Worm (Caenorhabditis elegans): ENCODE measurements around the gene R53.8.

The R53.8 gene

DNA sequence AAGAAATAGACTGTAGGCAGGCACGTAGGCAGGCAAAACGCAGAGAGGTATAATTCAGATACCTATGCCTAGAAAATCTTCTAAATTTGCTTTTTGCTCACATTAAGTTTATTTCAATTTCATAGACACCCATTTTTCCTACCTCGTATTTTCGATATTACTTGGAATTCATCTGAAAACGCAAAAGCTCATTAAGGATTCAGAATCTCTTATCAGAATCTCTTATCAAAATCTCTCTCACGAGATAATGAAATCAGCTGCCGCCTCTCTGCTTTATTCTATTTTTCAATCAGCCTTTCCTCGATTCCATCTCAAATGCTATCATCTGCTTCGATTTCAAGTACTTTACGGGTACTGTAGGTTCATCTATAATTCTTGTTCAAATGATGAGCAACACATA, 24.7 kb upstream of the R53.8 start:
- no peak for TF ChIP-seq dao-5 (tag; optimal IDR thresholded peaks at IDR 0.05)
- TF ChIP-seq W03F9.2 (tag; optimal IDR thresholded peaks at IDR 0.05) = no peak
- TF ChIP-seq him-1 (tag; optimal IDR thresholded peaks at IDR 0.05) = no peak

DNA sequence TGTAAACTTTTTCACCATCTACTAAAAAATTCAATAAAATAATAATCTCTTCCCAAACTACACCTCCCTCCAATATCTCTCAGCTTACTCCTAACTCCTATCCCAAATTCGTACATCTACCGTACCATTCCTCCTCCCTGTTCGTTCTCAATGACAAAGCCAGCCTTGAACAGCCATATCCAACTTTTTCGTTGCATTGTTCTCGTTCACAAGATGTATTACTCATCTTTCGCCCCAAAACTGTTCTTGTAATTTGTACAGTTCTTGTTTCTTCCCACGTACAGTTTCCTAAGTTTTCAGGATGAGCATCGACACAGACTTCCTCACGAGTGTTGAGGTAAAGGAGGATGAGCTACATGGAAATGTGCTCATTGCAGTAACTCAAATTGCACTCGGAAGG, 21.6 kb upstream of the R53.8 start, which contains the start of gene egl-43:
Gene egl-43 (plus strand): TSS at position 301 of the 400 bp plus-strand sequence.
- TF ChIP-seq him-1 (tag; optimal IDR thresholded peaks at IDR 0.05) = no peak
- no peak for TF ChIP-seq W03F9.2 (tag; optimal IDR thresholded peaks at IDR 0.05)
- TF ChIP-seq dao-5 (tag; optimal IDR thresholded peaks at IDR 0.05) = no peak

DNA sequence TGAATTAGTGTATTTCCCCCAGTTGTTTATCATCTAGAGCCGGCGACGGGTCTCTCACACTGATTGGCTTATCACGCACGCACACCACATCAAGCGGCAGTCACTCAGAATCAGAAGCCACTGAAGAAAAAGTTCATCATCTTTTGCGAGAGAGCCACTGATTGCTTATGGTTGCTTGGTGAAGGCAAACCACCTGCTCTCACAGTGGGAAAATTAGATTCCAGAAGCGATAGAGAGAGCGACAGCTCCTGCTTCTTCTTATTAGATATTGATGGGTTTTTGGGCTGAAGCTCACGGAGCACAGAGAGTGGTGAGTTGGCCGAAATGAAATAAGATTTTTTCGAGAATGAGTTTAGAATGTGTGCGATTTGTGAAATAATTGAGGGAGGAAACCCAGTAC, 20.4 kb upstream of the R53.8 start:
- no peak for TF ChIP-seq W03F9.2 (tag; optimal IDR thresholded peaks at IDR 0.05)
- TF ChIP-seq him-1 (tag; optimal IDR thresholded peaks at IDR 0.05) = no peak
- TF ChIP-seq dao-5 (tag; optimal IDR thresholded peaks at IDR 0.05) = no peak

DNA sequence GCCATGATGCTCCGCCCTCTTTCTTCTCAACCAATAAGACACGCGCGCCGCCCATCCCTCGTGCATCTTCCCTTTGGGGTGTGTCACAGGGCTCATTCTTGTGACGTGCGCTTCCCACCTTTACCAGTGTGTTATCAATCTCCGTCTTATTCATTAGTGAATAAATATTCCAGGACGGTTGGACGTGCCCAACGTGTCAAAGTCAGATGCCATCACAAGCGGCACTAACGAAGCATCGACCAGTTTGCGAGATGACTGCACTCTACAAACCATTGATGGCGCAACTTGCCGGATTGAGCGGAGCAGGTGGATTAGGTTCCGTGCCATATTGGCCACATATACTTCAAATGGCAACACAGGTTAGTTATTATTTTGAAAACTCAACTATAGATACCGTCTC, 16.4 kb upstream of the R53.8 start:
- TF ChIP-seq him-1 (tag; optimal IDR thresholded peaks at IDR 0.05) (no peak), dao-5 (tag; optimal IDR thresholded peaks at IDR 0.05) (no peak), W03F9.2 (tag; optimal IDR thresholded peaks at IDR 0.05) (no peak)

DNA sequence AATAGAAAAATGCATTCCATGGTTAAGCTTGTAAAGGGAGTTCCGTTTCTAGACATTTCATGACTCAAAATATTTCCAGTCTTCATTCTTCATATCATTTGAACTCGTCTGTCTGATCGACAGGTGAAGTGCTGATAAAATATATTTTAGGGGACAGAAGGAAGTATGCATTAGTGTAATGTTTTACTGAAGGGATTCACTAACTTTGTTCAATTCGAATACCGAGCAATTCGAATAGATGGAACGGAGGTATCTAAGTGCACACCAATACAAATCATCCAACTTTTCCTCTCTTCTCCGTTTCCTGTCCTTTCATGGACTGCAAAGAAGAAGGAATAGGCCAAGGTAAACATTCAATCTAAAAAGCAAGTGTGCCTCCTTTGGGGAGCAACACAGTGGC, 12.7 kb upstream of the R53.8 start:
- TF ChIP-seq him-1 (tag; optimal IDR thresholded peaks at IDR 0.05) (no peak), dao-5 (tag; optimal IDR thresholded peaks at IDR 0.05) (no peak), W03F9.2 (tag; optimal IDR thresholded peaks at IDR 0.05) (no peak)

DNA sequence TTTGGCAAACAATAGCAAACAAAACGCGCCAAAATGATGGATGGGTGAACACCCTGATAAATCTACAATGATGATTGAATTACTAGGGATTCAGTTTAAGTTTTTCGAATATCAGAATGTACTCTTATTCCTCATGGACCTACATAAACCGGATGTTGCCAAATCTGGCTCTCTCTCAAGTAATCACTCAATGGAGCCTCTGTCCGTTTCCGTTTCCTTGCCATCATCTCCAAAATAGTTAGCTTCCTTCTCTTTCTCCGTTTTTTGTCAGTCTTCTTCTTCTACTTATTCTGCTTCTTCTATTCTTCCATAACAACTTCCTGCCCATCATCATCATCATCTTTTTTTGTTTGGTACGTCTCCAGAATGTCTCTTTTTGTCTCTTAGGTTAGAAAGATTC, 11.2 kb upstream of the R53.8 start:
- TF ChIP-seq him-1 (tag; optimal IDR thresholded peaks at IDR 0.05) (no peak), W03F9.2 (tag; optimal IDR thresholded peaks at IDR 0.05) (no peak), dao-5 (tag; optimal IDR thresholded peaks at IDR 0.05) (no peak)

DNA sequence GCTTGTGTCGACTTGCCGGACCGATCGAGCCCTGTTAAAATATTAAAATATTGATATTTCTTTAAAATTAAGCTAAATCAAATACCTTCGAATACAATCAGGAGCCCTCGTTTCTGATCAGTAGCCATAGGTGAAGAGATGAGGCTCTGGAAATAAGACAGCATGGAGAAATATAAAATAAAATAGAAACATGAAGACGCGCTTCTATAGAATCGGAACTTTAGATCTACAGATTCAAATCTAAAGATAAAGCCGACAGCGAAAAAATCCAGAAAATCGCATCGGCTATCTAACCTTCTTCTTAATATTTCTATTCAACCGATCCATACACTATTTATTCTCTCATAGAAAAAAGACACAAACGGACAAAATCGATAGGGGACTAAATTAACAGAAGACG, 9.6 kb upstream of the R53.8 start, which contains the start of gene dtmk-1:
Gene dtmk-1 (minus strand): TSS at position 146 of the 400 bp plus-strand sequence.
- TF ChIP-seq dao-5 (tag; optimal IDR thresholded peaks at IDR 0.05) (no peak), him-1 (tag; optimal IDR thresholded peaks at IDR 0.05) (no peak), W03F9.2 (tag; optimal IDR thresholded peaks at IDR 0.05) (no peak)

DNA sequence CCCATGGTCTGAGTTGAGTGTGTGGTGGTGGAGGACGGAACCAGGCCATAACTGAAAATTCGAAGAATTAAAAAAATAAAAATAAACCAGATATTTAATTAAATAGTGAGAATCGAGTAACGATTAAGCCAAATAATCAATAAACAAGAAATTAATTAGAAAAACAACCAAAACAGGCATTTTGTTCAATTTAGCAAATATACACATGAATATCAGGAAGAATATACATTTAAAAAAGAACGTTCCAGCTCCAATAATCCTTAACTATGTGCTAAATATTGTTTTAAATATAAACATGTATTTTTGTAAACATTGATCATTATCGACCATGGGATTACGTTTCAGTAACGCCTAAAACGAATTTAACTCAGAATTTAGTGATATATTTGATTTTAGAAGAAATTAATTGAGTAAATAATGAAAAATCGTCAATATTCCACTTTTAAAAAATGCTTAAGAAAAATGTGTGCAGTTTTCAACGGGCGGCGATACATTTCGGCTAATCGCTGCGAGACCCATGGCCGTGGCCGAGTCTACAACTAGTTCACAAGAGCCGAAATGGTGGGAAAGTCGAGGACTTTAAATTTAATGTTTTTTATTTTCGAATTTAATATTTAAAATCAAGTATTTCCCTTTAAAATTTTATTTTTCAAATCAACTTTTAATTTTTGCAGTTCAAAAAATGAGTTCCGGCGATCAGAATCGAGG, 8.4 kb upstream of the R53.8 start, which contains the start of the genes R53.4 and psf-1:
Gene R53.4 (minus strand): TSS at position 51 of the 708 bp plus-strand sequence.
Gene psf-1 (plus strand): TSS at position 675 of the 708 bp plus-strand sequence.
- TF ChIP-seq dao-5 (tag; optimal IDR thresholded peaks at IDR 0.05) (no peak), W03F9.2 (tag; optimal IDR thresholded peaks at IDR 0.05) (peak; percentile 75), him-1 (tag; optimal IDR thresholded peaks at IDR 0.05) (peak; percentile 43)

DNA sequence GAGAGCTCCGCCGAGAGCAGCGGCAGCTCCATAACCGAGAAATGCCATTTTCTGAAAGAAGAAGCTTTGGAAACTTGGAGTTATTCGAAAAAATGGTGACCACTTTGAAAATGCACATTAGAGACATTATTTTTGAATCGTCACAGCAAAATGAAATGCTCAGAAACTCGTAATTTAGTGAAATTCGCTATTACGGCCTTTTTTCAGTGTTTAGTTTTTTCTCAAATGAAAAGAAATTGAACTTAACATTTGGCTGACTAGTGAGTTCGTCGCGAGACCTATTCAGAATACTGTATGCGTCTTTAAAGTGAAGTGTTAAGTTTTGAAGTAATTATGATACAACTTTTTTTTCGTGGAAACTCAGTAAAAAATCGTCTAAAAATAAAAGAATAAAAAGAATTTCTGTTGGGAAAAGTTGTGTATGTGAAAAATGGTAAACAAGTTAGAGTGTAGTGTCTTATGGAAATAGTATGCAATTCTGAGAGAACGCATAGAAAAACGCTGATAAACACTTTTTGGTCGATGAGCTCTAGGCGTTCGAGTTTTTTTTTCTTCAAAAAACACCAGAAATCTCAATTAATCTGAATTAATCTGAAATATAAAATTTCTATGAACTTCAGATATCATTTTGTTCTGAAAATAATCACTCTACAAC, 5.9 kb upstream of the R53.8 start, which contains the start of gene R53.5:
Gene R53.5 (minus strand): TSS at position 51 of the 655 bp plus-strand sequence.
- TF ChIP-seq dao-5 (tag; optimal IDR thresholded peaks at IDR 0.05) (no peak), W03F9.2 (tag; optimal IDR thresholded peaks at IDR 0.05) (no peak), him-1 (tag; optimal IDR thresholded peaks at IDR 0.05) (no peak)

DNA sequence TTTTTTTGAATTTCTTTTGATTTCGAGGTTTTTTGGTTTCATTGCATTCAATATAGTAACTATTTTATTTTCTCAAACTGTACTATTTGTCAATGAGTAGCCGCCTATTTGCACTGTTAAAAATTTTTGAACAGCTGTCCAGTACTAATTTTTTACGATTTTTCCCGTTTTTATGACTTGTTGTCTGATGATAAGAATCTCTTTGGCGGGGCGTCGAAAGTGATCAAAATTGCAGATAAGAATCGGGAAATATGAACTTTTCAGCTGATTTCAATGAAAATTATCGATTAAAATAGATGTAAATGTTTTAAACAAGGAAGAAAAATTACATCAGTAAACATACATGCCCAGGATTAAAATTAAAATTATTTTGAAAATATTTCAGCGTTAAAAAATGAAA, 2.3 kb upstream of the R53.8 start:
- TF ChIP-seq dao-5 (tag; optimal IDR thresholded peaks at IDR 0.05) (no peak), him-1 (tag; optimal IDR thresholded peaks at IDR 0.05) (no peak), W03F9.2 (tag; optimal IDR thresholded peaks at IDR 0.05) (no peak)

DNA sequence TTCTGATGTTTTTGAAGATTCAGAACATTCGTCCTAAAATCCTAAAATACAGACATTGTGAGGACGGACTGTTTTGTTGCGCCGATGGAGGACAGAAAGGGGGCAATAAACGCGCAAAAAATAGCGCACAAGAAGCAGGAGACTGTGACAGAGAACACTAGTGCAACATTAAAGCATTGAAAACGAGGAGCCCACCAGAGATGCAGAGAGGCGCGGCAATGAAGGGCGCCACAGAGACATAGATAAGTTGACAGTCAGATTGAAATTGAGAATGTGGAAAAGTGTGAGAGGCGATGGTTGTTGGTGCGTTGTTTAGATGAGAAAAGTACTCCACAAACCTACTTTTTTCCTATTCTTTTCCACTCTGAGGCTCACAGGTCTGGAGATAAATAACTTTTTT, 1.5 kb upstream of the R53.8 start, which contains the start of gene aakg-5:
Gene aakg-5 (minus strand): TSS at position 159 of the 400 bp plus-strand sequence.
- no peak for TF ChIP-seq him-1 (tag; optimal IDR thresholded peaks at IDR 0.05)
- TF ChIP-seq dao-5 (tag; optimal IDR thresholded peaks at IDR 0.05) = no peak
- TF ChIP-seq W03F9.2 (tag; optimal IDR thresholded peaks at IDR 0.05) = no peak

DNA sequence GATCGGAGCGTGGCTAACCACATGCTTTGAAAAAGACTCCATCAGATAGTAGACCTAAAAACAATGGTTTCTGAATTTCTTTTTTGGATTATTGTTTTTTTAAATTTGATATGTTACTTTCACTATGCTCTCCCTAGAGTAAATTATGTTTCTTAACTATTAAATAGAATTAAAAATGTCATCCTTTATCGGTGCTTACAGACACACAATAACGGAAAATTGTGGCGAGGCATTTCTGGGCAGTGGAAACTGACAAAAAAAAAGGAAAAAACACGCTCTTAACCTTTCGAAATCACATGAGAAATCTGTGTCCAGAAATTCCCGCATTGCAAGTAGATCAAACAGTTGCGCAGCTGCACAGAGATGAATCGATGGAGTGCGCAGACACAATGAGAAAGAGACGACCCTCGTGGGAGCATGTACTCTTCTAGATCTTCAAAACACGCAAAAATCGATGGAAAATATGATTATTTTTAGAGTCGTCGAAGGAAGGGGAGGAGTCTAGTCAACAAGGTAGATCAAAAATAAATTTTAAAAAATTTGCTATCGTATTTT, 3.6 kb downstream of the R53.8 start, which contains the start of gene ZK892.6:
Gene ZK892.6 (minus strand): TSS at position 51 of the 555 bp plus-strand sequence.
- no peak for TF ChIP-seq W03F9.2 (tag; optimal IDR thresholded peaks at IDR 0.05)
- TF ChIP-seq dao-5 (tag; optimal IDR thresholded peaks at IDR 0.05) = no peak
- no peak for TF ChIP-seq him-1 (tag; optimal IDR thresholded peaks at IDR 0.05)

DNA sequence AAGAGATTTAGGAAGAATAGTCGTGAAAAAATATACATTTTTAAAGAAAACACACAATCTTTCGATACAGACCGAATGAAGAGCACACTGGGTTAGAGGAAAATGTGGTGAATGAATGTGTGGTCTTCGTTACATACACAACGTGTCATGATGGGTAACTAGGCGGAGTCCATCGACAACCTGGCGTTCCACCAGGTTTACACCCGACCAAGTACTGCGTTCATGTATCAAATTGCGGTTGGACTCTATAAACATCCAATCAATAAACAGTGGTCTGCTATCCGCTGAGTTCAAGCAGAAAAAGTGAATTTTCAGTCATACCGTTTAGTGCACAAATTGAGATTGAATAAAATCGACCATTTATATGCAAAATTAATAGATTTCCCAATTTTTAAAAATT, 5.3 kb downstream of the R53.8 start, which contains the start of gene sdz-38:
Gene sdz-38 (minus strand): TSS at position 101 of the 400 bp plus-strand sequence.
- TF ChIP-seq W03F9.2 (tag; optimal IDR thresholded peaks at IDR 0.05) = no peak
- no peak for TF ChIP-seq dao-5 (tag; optimal IDR thresholded peaks at IDR 0.05)
- no peak for TF ChIP-seq him-1 (tag; optimal IDR thresholded peaks at IDR 0.05)

DNA sequence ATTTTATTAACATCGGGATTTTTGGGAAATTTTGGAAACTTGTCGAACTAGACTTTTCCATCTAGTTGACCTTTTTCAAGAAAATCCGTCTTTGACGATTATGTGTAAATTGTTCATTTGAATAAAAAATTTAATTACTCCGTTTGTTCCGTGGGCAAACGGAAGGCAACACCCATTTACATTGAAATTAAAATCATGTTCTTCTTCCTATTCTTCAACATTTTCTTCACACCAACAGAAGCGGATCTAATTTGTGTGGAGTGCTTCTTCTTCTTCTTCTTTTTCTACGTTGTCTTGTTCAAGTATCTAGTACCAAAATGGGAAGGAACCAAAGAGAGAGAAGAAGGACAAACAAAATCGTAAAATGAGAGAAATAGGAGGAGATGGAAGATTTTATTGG, 5.9 kb downstream of the R53.8 start:
- TF ChIP-seq dao-5 (tag; optimal IDR thresholded peaks at IDR 0.05) = no peak
- TF ChIP-seq him-1 (tag; optimal IDR thresholded peaks at IDR 0.05) = no peak
